Worm (Caenorhabditis elegans) whole organism, L1 larva: ENCODE data around the gene W04G3.5.

ENCODE experiments used
- ama-1 ChIP-seq: fragments of 150-350 bp; optimal IDR thresholded peaks from 2 replicates; lab custom pipeline; 2014
- fkh-10 ChIP-seq: sonication (generic microtip); optimal IDR thresholded peaks from 2 replicates; lab custom pipeline; 2017; ENCODE audit warnings: missing biosample characterization, missing genetic modification reagents, missing genetic modification characterization
- lin-35 ChIP-seq, 2 experiments: fragments of 150-350 bp; optimal IDR thresholded peaks; 2 replicates each; lab custom pipeline; 2014; ENCODE audit warnings: missing biosample characterization in 2 of 2, missing genetic modification characterization in 2 of 2, missing genetic modification reagents in 2 of 2
- nhr-237 ChIP-seq: fragments of 150-350 bp; optimal IDR thresholded peaks from 2 replicates; lab custom pipeline; 2014; ENCODE audit warnings: missing biosample characterization, missing genetic modification characterization
- tbx-2 ChIP-seq: sonication (generic microtip); optimal IDR thresholded peaks from 2 replicates; lab custom pipeline; 2016; ENCODE audit warnings: missing genetic modification characterization, missing compliant biosample characterization

- TF ChIP-seq tbx-2 (tag; lab: Kevin White, UChicago) (no peak), nhr-237 (tag; lab: Kevin White, UChicago) (no peak), ama-1 (lab: Kevin White, UChicago) (no peak), fkh-10 (GFP tag; lab: Kevin White, UChicago) (no peak), lin-35 (GFP tag; optimal IDR thresholded peaks at IDR 0.05; lab: Kevin White, UChicago) (no peak)
Measured at ce11 chrX:11073358-11073757, at the start of gene W04G3.5.
